Fruit fly (Drosophila melanogaster) whole organism, embryonic: ENCODE data around the gene CG2614.

Experiments
- Blimp-1 ChIP-seq: fragments of 200-800 bp; sonication (Bioruptor generic); optimal IDR thresholded peaks from 3 replicates; lab custom pipeline; 2018; ENCODE audit warnings: missing biosample characterization, missing genetic modification characterization, mild to moderate bottlenecking, moderate library complexity, missing genetic modification reagents
- CG10959 ChIP-seq: fragments of 200-800 bp; sonication (Bioruptor generic); IDR thresholded peaks from 2 replicates; pipeline ENCODE4 v1.3.6; 2022; ENCODE audit warnings: missing biosample characterization, missing genetic modification characterization
- CG14014 ChIP-seq: fragments of 200-800 bp; sonication (Bioruptor generic); IDR thresholded peaks from 2 replicates; pipeline ENCODE4 v1.3.6; 2022; ENCODE audit warnings: missing biosample characterization, missing genetic modification characterization
- CG15269 ChIP-seq: fragments of 200-800 bp; sonication (Bioruptor generic); optimal IDR thresholded peaks from 2 replicates; lab custom pipeline; 2018; ENCODE audit warnings: missing biosample characterization, mild to moderate bottlenecking, missing genetic modification characterization, moderate library complexity
- CG17328 ChIP-seq: fragments of 200-800 bp; sonication (Bioruptor generic); IDR thresholded peaks from 2 replicates; pipeline ENCODE4 v1.3.6; 2022; ENCODE audit warnings: missing biosample characterization, missing genetic modification characterization
- CG18599 ChIP-seq: fragments of 200-800 bp; sonication (Bioruptor generic); optimal IDR thresholded peaks from 3 replicates; lab custom pipeline; 2017; ENCODE audit warnings: missing biosample characterization, missing genetic modification characterization, mild to moderate bottlenecking, moderate library complexity, missing genetic modification reagents
- CG2889 ChIP-seq: fragments of 200-800 bp; sonication (Bioruptor generic); IDR thresholded peaks from 3 replicates; pipeline ENCODE4 v1.3.6; 2022; ENCODE audit warnings: missing biosample characterization, missing genetic modification characterization
- CG30431 ChIP-seq: fragments of 200-800 bp; sonication (Bioruptor generic); optimal IDR thresholded peaks from 2 replicates; lab custom pipeline; 2017; ENCODE audit warnings: missing biosample characterization, missing genetic modification characterization
- CG34224 ChIP-seq: fragments of 200-800 bp; sonication (Bioruptor generic); IDR thresholded peaks from 3 replicates; pipeline ENCODE4 v1.3.6; 2022; ENCODE audit warnings: missing biosample characterization, missing genetic modification characterization; ENCODE audit not compliant: partially characterized antibody
- CG4328 ChIP-seq: fragments of 200-800 bp; sonication (Bioruptor generic); optimal IDR thresholded peaks from 3 replicates; lab custom pipeline; 2017; ENCODE audit warnings: missing biosample characterization, missing genetic modification reagents, missing genetic modification characterization
- CG4404 ChIP-seq: fragments of 200-800 bp; sonication (Bioruptor generic); IDR thresholded peaks from 2 replicates; pipeline ENCODE4 v1.3.6; 2022; ENCODE audit warnings: missing biosample characterization, missing genetic modification characterization
- CG9215 ChIP-seq: fragments of 200-800 bp; sonication (Bioruptor generic); IDR thresholded peaks from 2 replicates; pipeline ENCODE4 v1.3.6; 2022; ENCODE audit warnings: missing biosample characterization, missing genetic modification characterization
- CG9932 ChIP-seq: fragments of 200-800 bp; sonication (Bioruptor generic); IDR thresholded peaks from 2 replicates; pipeline ENCODE4 v1.3.6; 2022; ENCODE audit warnings: missing biosample characterization, missing genetic modification characterization
- CoRest ChIP-seq: fragments of 200-800 bp; sonication (Bioruptor generic); optimal IDR thresholded peaks from 3 replicates; lab custom pipeline; 2018; ENCODE audit warnings: missing biosample characterization, mild to moderate bottlenecking, missing genetic modification characterization, moderate library complexity
- D19A ChIP-seq: fragments of 200-800 bp; optimal IDR thresholded peaks from 3 replicates; lab custom pipeline; 2019; ENCODE audit warnings: missing biosample characterization, mild to moderate bottlenecking, missing genetic modification characterization, moderate library complexity
- Deaf1 ChIP-seq: fragments of 200-800 bp; optimal IDR thresholded peaks from 3 replicates; lab custom pipeline; 2019; ENCODE audit warnings: missing biosample characterization, mild to moderate bottlenecking, missing genetic modification characterization, moderate library complexity
- Ets65A ChIP-seq: fragments of 200-800 bp; sonication (Bioruptor generic); peaks from one replicate; lab custom pipeline; 2016; ENCODE audit warnings: missing biosample characterization, missing genetic modification characterization
- Gug ChIP-seq: fragments of 200-800 bp; sonication (Bioruptor generic); IDR thresholded peaks from 4 replicates; pipeline ENCODE4 v1.3.6; 2022; ENCODE audit warnings: missing biosample characterization, missing genetic modification characterization
- H15 ChIP-seq: fragments of 200-800 bp; sonication (Bioruptor generic); IDR thresholded peaks from 3 replicates; pipeline ENCODE4 v1.3.6; 2022; ENCODE audit warnings: missing biosample characterization, missing genetic modification characterization
- Med ChIP-seq: fragments of 200-800 bp; sonication (Bioruptor generic); peaks from one replicate; lab custom pipeline; 2016; ENCODE audit warnings: missing biosample characterization, missing genetic modification characterization, mild to moderate bottlenecking, inconsistent platforms, moderate library complexity
- Meics ChIP-seq: fragments of 200-800 bp; sonication (Bioruptor generic); optimal IDR thresholded peaks from 2 replicates; lab custom pipeline; 2017; ENCODE audit warnings: missing biosample characterization, mild to moderate bottlenecking, missing genetic modification characterization
- Nf-YA ChIP-seq: fragments of 200-800 bp; sonication (Bioruptor generic); IDR thresholded peaks from 2 replicates; pipeline ENCODE4 v1.3.6; 2022; ENCODE audit warnings: missing biosample characterization, missing genetic modification characterization
- Nf-YB ChIP-seq: fragments of 200-800 bp; sonication (Bioruptor generic); optimal IDR thresholded peaks from 3 replicates; lab custom pipeline; 2019; ENCODE audit warnings: missing biosample characterization, mild to moderate bottlenecking, missing genetic modification characterization, moderate library complexity
- NfI ChIP-seq: fragments of 200-800 bp; sonication (Bioruptor generic); optimal IDR thresholded peaks from 3 replicates; lab custom pipeline; 2018; ENCODE audit warnings: missing biosample characterization, mild to moderate bottlenecking, missing genetic modification characterization, moderate library complexity
- Oli ChIP-seq: fragments of 200-800 bp; sonication (Bioruptor generic); optimal IDR thresholded peaks from 2 replicates; lab custom pipeline; 2018; ENCODE audit warnings: missing biosample characterization, mild to moderate bottlenecking, missing genetic modification characterization, moderate library complexity
- Xrp1 ChIP-seq: fragments of 200-800 bp; sonication (Bioruptor generic); IDR thresholded peaks from 2 replicates; pipeline ENCODE4 v1.3.6; 2022; ENCODE audit warnings: missing biosample characterization, missing genetic modification characterization
- al ChIP-seq: fragments of 200-800 bp; sonication (Bioruptor generic); IDR thresholded peaks from 2 replicates; pipeline ENCODE4 v1.3.6; 2022; ENCODE audit warnings: missing biosample characterization, missing genetic modification characterization
- ato ChIP-seq: fragments of 200-800 bp; sonication (Bioruptor generic); IDR thresholded peaks from 2 replicates; pipeline ENCODE4 v1.3.6; 2022; ENCODE audit warnings: missing biosample characterization, missing genetic modification characterization; ENCODE audit not compliant: partially characterized antibody
- az2 ChIP-seq: fragments of 200-800 bp; sonication (Bioruptor generic); optimal IDR thresholded peaks from 3 replicates; lab custom pipeline; 2016; ENCODE audit warnings: missing biosample characterization, missing genetic modification characterization
- bcd ChIP-seq: fragments of 200-800 bp; sonication (Bioruptor generic); optimal IDR thresholded peaks from 2 replicates; lab custom pipeline; 2017; ENCODE audit warnings: missing biosample characterization, mild to moderate bottlenecking, missing genetic modification characterization
- bowl ChIP-seq: fragments of 200-800 bp; sonication (Bioruptor generic); IDR thresholded peaks from 2 replicates; pipeline ENCODE4 v1.3.6; 2022; ENCODE audit warnings: missing biosample characterization, missing genetic modification characterization
- chinmo ChIP-seq: fragments of 200-800 bp; sonication (Bioruptor generic); IDR thresholded peaks from 4 replicates; pipeline ENCODE4 v1.3.6; 2022; ENCODE audit warnings: missing biosample characterization, missing genetic modification characterization; ENCODE audit not compliant: partially characterized antibody
- croc ChIP-seq: fragments of 200-800 bp; sonication (Bioruptor generic); conservative IDR thresholded peaks from 3 replicates; pipeline ENCODE4 v1.3.6; 2022; ENCODE audit warnings: missing biosample characterization, missing genetic modification characterization
- da ChIP-seq: fragments of 200-800 bp; sonication (Bioruptor generic); optimal IDR thresholded peaks from 2 replicates; lab custom pipeline; 2016; ENCODE audit warnings: missing biosample characterization, missing genetic modification characterization
- dysf ChIP-seq: fragments of 200-800 bp; sonication (Bioruptor generic); IDR thresholded peaks from 3 replicates; pipeline ENCODE4 v1.3.6; 2022; ENCODE audit warnings: missing biosample characterization, missing genetic modification characterization
- esg ChIP-seq: fragments of 200-800 bp; sonication (Bioruptor generic); conservative IDR thresholded peaks from 2 replicates; pipeline ENCODE4 v1.3.6; 2022; ENCODE audit warnings: missing biosample characterization, missing genetic modification characterization
- fd3F ChIP-seq: fragments of 200-800 bp; sonication (Bioruptor generic); optimal IDR thresholded peaks from 2 replicates; lab custom pipeline; 2018; ENCODE audit warnings: missing biosample characterization, mild to moderate bottlenecking, missing genetic modification characterization, moderate library complexity
- ham ChIP-seq: fragments of 200-800 bp; sonication (Bioruptor generic); IDR thresholded peaks from 2 replicates; pipeline ENCODE4 v1.3.6; 2022; ENCODE audit warnings: missing biosample characterization, missing genetic modification characterization
- lmd ChIP-seq: fragments of 200-800 bp; sonication (Bioruptor generic); IDR thresholded peaks from 2 replicates; pipeline ENCODE4 v1.3.6; 2022; ENCODE audit warnings: missing biosample characterization, missing genetic modification characterization
- nmo ChIP-seq: fragments of 200-800 bp; sonication (Bioruptor generic); optimal IDR thresholded peaks from 2 replicates; lab custom pipeline; 2018; ENCODE audit warnings: missing biosample characterization, mild to moderate bottlenecking, missing genetic modification characterization, moderate library complexity
- p53 ChIP-seq: fragments of 200-800 bp; sonication (Bioruptor generic); optimal IDR thresholded peaks from 2 replicates; lab custom pipeline; 2016; ENCODE audit warnings: missing biosample characterization, missing genetic modification characterization
- pan ChIP-seq, 4 experiments: fragments of >200 bp in 3 of 4; fragments of 200-800 bp in 1 of 4; sonication (Bioruptor generic) in 1 of 4; optimal IDR thresholded peaks in 3 of 4; IDR thresholded peaks in 1 of 4; 2 replicates each; pipeline versions ENCODE4 v1.3.6 to Lab custom; 2017 to 2022; ENCODE audit warnings: missing biosample characterization in 2 of 4, missing genetic modification characterization in 2 of 4, mixed read lengths in 1 of 4
- scrt ChIP-seq: fragments of 200-800 bp; sonication (Bioruptor generic); optimal IDR thresholded peaks from 2 replicates; lab custom pipeline; 2018; ENCODE audit warnings: missing biosample characterization, mild to moderate bottlenecking, missing genetic modification characterization, moderate library complexity
- sens ChIP-seq: fragments of 200-800 bp; sonication (Bioruptor generic); peaks from one replicate; lab custom pipeline; 2016; ENCODE audit warnings: missing biosample characterization, missing genetic modification characterization
- sima ChIP-seq: fragments of 200-800 bp; sonication (Bioruptor generic); optimal IDR thresholded peaks from 2 replicates; lab custom pipeline; 2016; ENCODE audit warnings: missing biosample characterization, missing genetic modification characterization
- slbo ChIP-seq: fragments of 200-800 bp; sonication (Bioruptor generic); IDR thresholded peaks from 2 replicates; pipeline ENCODE4 v1.3.6; 2022; ENCODE audit warnings: missing biosample characterization, missing genetic modification characterization
- tna ChIP-seq: fragments of 200-800 bp; sonication (Bioruptor generic); IDR thresholded peaks from 2 replicates; pipeline ENCODE4 v1.3.6; 2022; ENCODE audit warnings: missing biosample characterization, missing genetic modification characterization; ENCODE audit not compliant: partially characterized antibody
- ttk ChIP-seq: fragments of 200-800 bp; sonication (Bioruptor generic); IDR thresholded peaks from 2 replicates; pipeline ENCODE4 v2.1.2; 2022; ENCODE audit warnings: missing biosample characterization, missing genetic modification characterization

CG2614 gene

DNA sequence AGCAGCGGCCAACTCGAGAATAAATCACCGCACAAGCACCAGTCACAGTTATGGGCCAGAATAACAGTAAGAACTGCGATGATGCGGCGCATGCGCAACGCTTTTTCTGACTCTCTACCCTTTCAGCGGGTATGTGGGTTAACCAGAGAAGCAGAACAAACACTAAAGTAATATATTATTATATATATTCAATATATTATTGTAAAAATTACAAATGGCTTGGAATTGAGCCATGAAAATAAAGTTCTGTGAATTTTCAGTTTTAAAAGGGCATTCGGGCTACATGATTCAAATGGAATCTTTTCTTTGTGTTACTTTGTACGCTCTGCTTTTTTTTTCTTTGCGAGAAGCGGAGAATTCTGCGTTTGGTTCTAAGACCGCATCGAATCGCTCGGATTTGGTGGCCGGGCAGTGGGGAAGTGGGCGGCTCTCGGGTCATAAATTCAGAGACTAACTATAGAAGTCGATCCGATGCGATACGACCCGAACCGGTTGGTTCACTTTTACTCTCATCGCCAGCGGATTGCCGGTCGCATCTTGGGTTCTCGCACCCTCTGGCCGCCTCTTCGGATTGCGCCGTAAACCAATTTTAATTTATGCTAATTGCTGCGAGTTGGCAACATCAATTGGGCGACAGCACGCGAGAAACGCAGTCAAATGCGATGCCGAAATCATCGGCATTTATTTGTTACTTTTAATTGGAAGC, 44.5 kb downstream of the CG2614 start (continued):
- TF ChIP-seq H15 (GFP tag; lab: Robert Waterston, UW) (0 out of 3 replicates have a peak, but pooled peaks have one; percentile 19), sima (GFP tag; lab: Kevin White, UChicago) (no peak), Nf-YA (GFP tag; lab: Robert Waterston, UW) (no peak), CG30431 (GFP tag; lab: Kevin White, UChicago) (peak; percentile 1), Xrp1 (GFP tag; lab: Robert Waterston, UW) (peak; percentile 58), CG10959 (GFP tag; lab: Robert Waterston, UW) (0 out of 2 replicates have a peak, but pooled peaks have one; percentile 8), sens (peak; percentile 24), slbo (GFP tag; lab: Robert Waterston, UW) (peak; percentile 42; the same call in 1 of the 2 replicates), scrt (GFP tag; lab: Kevin White, UChicago) (no peak), Deaf1 (tag; lab: Kevin White, UChicago) (peak; percentile 43), tna (GFP tag; lab: Robert Waterston, UW) (no peak), NfI (GFP tag; lab: Kevin White, UChicago) (peak; percentile 29), croc (GFP tag; lab: Robert Waterston, UW) (peak; percentile 36; the same call in 2 of the 3 replicates), nmo (GFP tag; lab: Kevin White, UChicago) (peak; percentile 50), CG2889 (GFP tag; lab: Robert Waterston, UW) (no peak), Oli (peak; percentile 26), ato (GFP tag; lab: Robert Waterston, UW) (no peak), ham (no peak), Med (GFP tag; lab: Kevin White, UChicago) (no peak), esg (GFP tag; lab: Robert Waterston, UW) (peak; percentile 32; the same call in 1 of the 2 replicates), CG9932 (GFP tag; lab: Robert Waterston, UW) (peak; percentile 43; the same call in 1 of the 2 replicates), CG18599 (GFP tag; lab: Kevin White, UChicago) (peak; percentile 10), ttk (GFP tag; lab: Robert Waterston, UW) (no peak), da (GFP tag; lab: Kevin White, UChicago) (no peak), al (peak; percentile 24; the same call in 1 of the 2 replicates), CG9215 (GFP tag; lab: Robert Waterston, UW) (peak; percentile 49), dysf (peak; percentile 59; the same call in 2 of the 3 replicates), bowl (GFP tag; lab: Robert Waterston, UW) (no peak), fd3F (GFP tag; lab: Kevin White, UChicago) (peak; percentile 40), CG34224 (GFP tag; lab: Robert Waterston, UW) (no peak), D19A (tag; lab: Kevin White, UChicago) (peak; percentile 84), az2 (GFP tag; lab: Kevin White, UChicago) (peak; percentile 8), CG4404 (GFP tag; lab: Robert Waterston, UW) (peak; percentile 31; the same call in 1 of the 2 replicates), chinmo (peak; percentile 72; the same call in 2 of the 4 replicates), Ets65A (GFP tag; lab: Kevin White, UChicago) (no peak), p53 (GFP tag; lab: Kevin White, UChicago) (no peak), Blimp-1 (GFP tag; lab: Kevin White, UChicago) (peak; percentile 89), Nf-YB (GFP tag; lab: Kevin White, UChicago) (no peak), Gug (GFP tag; lab: Robert Waterston, UW) (peak; percentile 4; the same call in 1 of the 4 replicates), Meics (GFP tag; lab: Kevin White, UChicago) (peak; percentile 33), CoRest (tag; lab: Kevin White, UChicago) (peak; percentile 27), CG15269 (peak; percentile 7), bcd (peak; percentile 22), lmd (peak; percentile 46; the same call in 1 of the 2 replicates), CG4328 (no peak), CG17328 (GFP tag; lab: Robert Waterston, UW) (peak; percentile 11; the same call in 1 of the 2 replicates), pan (optimal IDR thresholded peaks at IDR 0.05; lab: Kevin White, UChicago) (no peak), pan (GFP tag; optimal IDR thresholded peaks at IDR 0.05 in 1 of 2, IDR thresholded peaks at IDR 0.05 in 1 of 2) (peak in 1 of 2 experiments; percentile 29), CG14014 (no peak)
